Worm (Caenorhabditis elegans) whole organism, young adult: ENCODE data around the gene F49C5.5.

ENCODE experiments used
- athp-1 ChIP-seq: sonication (generic microtip); optimal IDR thresholded peaks from 2 replicates; lab custom pipeline; 2017; ENCODE audit warnings: mild to moderate bottlenecking, missing genetic modification characterization, missing compliant biosample characterization
- die-1 ChIP-seq: sonication (generic microtip); optimal IDR thresholded peaks from 2 replicates; lab custom pipeline; 2016; ENCODE audit warnings: missing genotype, mild to moderate bottlenecking, missing genetic modification characterization, missing compliant biosample characterization
- unc-62 ChIP-seq: fragments of 150-350 bp; optimal IDR thresholded peaks from 2 replicates; lab custom pipeline; 2014; ENCODE audit warnings: missing biosample characterization, missing genetic modification reagents, missing genetic modification characterization

ce11 chrII:12573541-12573940 lies 27.2 kb upstream of the F49C5.5 start, which contains the start of gene Y38E10A.2:
- TF ChIP-seq unc-62 (GFP tag; lab: Kevin White, UChicago) = no peak
- TF ChIP-seq die-1 (tag; lab: Kevin White, UChicago) = no peak
- TF ChIP-seq athp-1 (tag; lab: Kevin White, UChicago) = no peak
